Fruit fly (Drosophila melanogaster) whole organism, embryonic: ENCODE results near the gene CG4364.

Experiments
- CG10321 ChIP-seq: fragments of 200-800 bp; sonication (Bioruptor generic); IDR thresholded peaks from 2 replicates; pipeline ENCODE4 v1.3.6; 2022; ENCODE audit warnings: missing biosample characterization, missing genetic modification characterization
- CG10959 ChIP-seq: fragments of 200-800 bp; sonication (Bioruptor generic); IDR thresholded peaks from 2 replicates; pipeline ENCODE4 v1.3.6; 2022; ENCODE audit warnings: missing biosample characterization, missing genetic modification characterization
- CG12155 ChIP-seq: fragments of 200-800 bp; sonication (Bioruptor generic); optimal IDR thresholded peaks from 3 replicates; lab custom pipeline; 2016; ENCODE audit warnings: missing biosample characterization, missing genetic modification characterization
- CG12219 ChIP-seq: fragments of 200-800 bp; sonication (Bioruptor generic); optimal IDR thresholded peaks from 3 replicates; lab custom pipeline; 2018; ENCODE audit warnings: missing biosample characterization, mild to moderate bottlenecking, missing genetic modification characterization
- CG14667 ChIP-seq: fragments of 200-800 bp; sonication (Bioruptor generic); IDR thresholded peaks from 2 replicates; pipeline ENCODE4 v1.3.6; 2022; ENCODE audit warnings: missing biosample characterization, missing genetic modification characterization
- CG15514 ChIP-seq: fragments of 200-800 bp; sonication (Bioruptor generic); optimal IDR thresholded peaks from 3 replicates; lab custom pipeline; 2017; ENCODE audit warnings: missing biosample characterization, missing genetic modification characterization, mild to moderate bottlenecking, moderate library complexity, missing genetic modification reagents
- CG16779 ChIP-seq: fragments of 200-800 bp; sonication (Bioruptor generic); IDR thresholded peaks from 2 replicates; pipeline ENCODE4 v1.3.6; 2022; ENCODE audit warnings: missing biosample characterization, missing genetic modification characterization
- CG17829 ChIP-seq: fragments of 200-800 bp; optimal IDR thresholded peaks from 2 replicates; lab custom pipeline; 2019; ENCODE audit warnings: missing biosample characterization, mild to moderate bottlenecking, missing genetic modification characterization, moderate library complexity
- CG18599 ChIP-seq: fragments of 200-800 bp; sonication (Bioruptor generic); optimal IDR thresholded peaks from 3 replicates; lab custom pipeline; 2017; ENCODE audit warnings: missing biosample characterization, missing genetic modification characterization, mild to moderate bottlenecking, moderate library complexity, missing genetic modification reagents
- CG34224 ChIP-seq: fragments of 200-800 bp; sonication (Bioruptor generic); IDR thresholded peaks from 3 replicates; pipeline ENCODE4 v1.3.6; 2022; ENCODE audit warnings: missing biosample characterization, missing genetic modification characterization; ENCODE audit not compliant: partially characterized antibody
- CG3838 ChIP-seq: fragments of 200-800 bp; sonication (Bioruptor generic); optimal IDR thresholded peaks from 3 replicates; lab custom pipeline; 2016; ENCODE audit warnings: missing biosample characterization, missing genetic modification characterization
- CG3847 ChIP-seq: fragments of 200-800 bp; sonication (Bioruptor generic); IDR thresholded peaks from 2 replicates; pipeline ENCODE4 v1.3.6; 2022; ENCODE audit warnings: missing biosample characterization, missing genetic modification characterization
- CG6254 ChIP-seq: fragments of 200-800 bp; sonication (Bioruptor generic); optimal IDR thresholded peaks from 3 replicates; lab custom pipeline; 2017; ENCODE audit warnings: mild to moderate bottlenecking, missing biosample characterization, missing genetic modification reagents, missing genetic modification characterization
- CG6791 ChIP-seq: fragments of 200-800 bp; sonication (Bioruptor generic); IDR thresholded peaks from 3 replicates; pipeline ENCODE4 v1.3.6; 2022; ENCODE audit warnings: missing biosample characterization, missing genetic modification characterization; ENCODE audit not compliant: partially characterized antibody
- CG7372 ChIP-seq: fragments of 200-800 bp; sonication (Bioruptor generic); IDR thresholded peaks from 2 replicates; pipeline ENCODE4 v1.3.6; 2022; ENCODE audit warnings: missing biosample characterization, missing genetic modification characterization
- CG9797 ChIP-seq: fragments of 200-800 bp; sonication (Bioruptor generic); optimal IDR thresholded peaks from 3 replicates; lab custom pipeline; 2018; ENCODE audit warnings: missing biosample characterization, mild to moderate bottlenecking, missing genetic modification characterization
- Camta ChIP-seq: fragments of 200-800 bp; sonication (Bioruptor generic); optimal IDR thresholded peaks from 2 replicates; lab custom pipeline; 2016; ENCODE audit warnings: missing biosample characterization, missing genetic modification characterization
- E2f1 ChIP-seq: fragments of 200-800 bp; sonication (Bioruptor generic); IDR thresholded peaks from 2 replicates; pipeline ENCODE4 v1.3.6; 2022; ENCODE audit warnings: missing biosample characterization, missing genetic modification characterization
- Fer3 ChIP-seq: fragments of 200-800 bp; sonication (Bioruptor generic); optimal IDR thresholded peaks from 2 replicates; lab custom pipeline; 2018; ENCODE audit warnings: missing biosample characterization, mild to moderate bottlenecking, missing genetic modification characterization, moderate library complexity
- Hr78 ChIP-seq, 2 experiments: fragments of 200-800 bp in 1 of 2; fragments of >200 bp in 1 of 2; sonication (Bioruptor generic) in 1 of 2; optimal IDR thresholded peaks; 2 replicates each; lab custom pipeline; 2017 to 2019; ENCODE audit warnings: missing biosample characterization in 2 of 2, missing genetic modification characterization in 2 of 2, mild to moderate bottlenecking in 1 of 2, moderate library complexity in 1 of 2
- Lhr ChIP-seq: fragments of 200-800 bp; sonication (Bioruptor generic); optimal IDR thresholded peaks from 3 replicates; lab custom pipeline; 2017; ENCODE audit warnings: mild to moderate bottlenecking, missing biosample characterization, missing genetic modification reagents, missing genetic modification characterization
- Lim3 ChIP-seq: fragments of 200-800 bp; sonication (Bioruptor generic); IDR thresholded peaks from 2 replicates; pipeline ENCODE4 v1.3.6; 2022; ENCODE audit warnings: missing biosample characterization, missing genetic modification characterization
- Lpt ChIP-seq: fragments of >200 bp; optimal IDR thresholded peaks from 2 replicates; lab custom pipeline; 2018; ENCODE audit warnings: missing biosample characterization, missing genetic modification characterization
- Med ChIP-seq: fragments of 200-800 bp; sonication (Bioruptor generic); peaks from one replicate; lab custom pipeline; 2016; ENCODE audit warnings: missing biosample characterization, missing genetic modification characterization, mild to moderate bottlenecking, inconsistent platforms, moderate library complexity
- Spps ChIP-seq: fragments of 200-800 bp; sonication (Bioruptor generic); optimal IDR thresholded peaks from 2 replicates; lab custom pipeline; 2018; ENCODE audit warnings: missing biosample characterization, mild to moderate bottlenecking, missing genetic modification characterization
- ara ChIP-seq: fragments of 200-800 bp; sonication (Bioruptor generic); IDR thresholded peaks from 2 replicates; pipeline ENCODE4 v1.3.6; 2022; ENCODE audit warnings: missing biosample characterization, missing genetic modification characterization
- btn ChIP-seq: fragments of 200-800 bp; sonication (Bioruptor generic); optimal IDR thresholded peaks from 2 replicates; lab custom pipeline; 2016; ENCODE audit warnings: missing biosample characterization, missing genetic modification characterization
- chinmo ChIP-seq: fragments of 200-800 bp; sonication (Bioruptor generic); IDR thresholded peaks from 4 replicates; pipeline ENCODE4 v1.3.6; 2022; ENCODE audit warnings: missing biosample characterization, missing genetic modification characterization; ENCODE audit not compliant: partially characterized antibody
- chm ChIP-seq: fragments of 200-800 bp; sonication (Bioruptor generic); IDR thresholded peaks from 2 replicates; pipeline ENCODE4 v1.3.6; 2022; ENCODE audit warnings: missing biosample characterization, missing genetic modification characterization
- dysf ChIP-seq: fragments of 200-800 bp; sonication (Bioruptor generic); IDR thresholded peaks from 3 replicates; pipeline ENCODE4 v1.3.6; 2022; ENCODE audit warnings: missing biosample characterization, missing genetic modification characterization
- ems ChIP-seq: fragments of 200-800 bp; sonication (Bioruptor generic); optimal IDR thresholded peaks from 3 replicates; lab custom pipeline; 2016; ENCODE audit warnings: missing biosample characterization, missing genetic modification characterization
- eve ChIP-seq, 2 experiments: fragments of >200 bp; optimal IDR thresholded peaks; 2 replicates each; lab custom pipeline; 2017; ENCODE audit warnings: missing biosample characterization in 2 of 2, missing genetic modification characterization in 2 of 2
- exex ChIP-seq: fragments of 200-800 bp; sonication (Bioruptor generic); optimal IDR thresholded peaks from 4 replicates; lab custom pipeline; 2018; ENCODE audit warnings: missing biosample characterization, mild to moderate bottlenecking, missing genetic modification characterization, moderate library complexity
- fd64A ChIP-seq: fragments of 200-800 bp; sonication (Bioruptor generic); optimal IDR thresholded peaks from 3 replicates; lab custom pipeline; 2018; ENCODE audit warnings: missing biosample characterization, mild to moderate bottlenecking, missing genetic modification characterization
- gfzf ChIP-seq: fragments of 200-800 bp; sonication (Bioruptor generic); optimal IDR thresholded peaks from 2 replicates; lab custom pipeline; 2016; ENCODE audit warnings: missing biosample characterization, mild to moderate bottlenecking, missing genetic modification characterization, moderate library complexity
- her ChIP-seq: fragments of 200-800 bp; sonication (Bioruptor generic); optimal IDR thresholded peaks from 2 replicates; lab custom pipeline; 2016; ENCODE audit warnings: missing biosample characterization, missing genetic modification characterization
- hkb ChIP-seq, 2 experiments: fragments of 200-800 bp in 1 of 2; fragments of >200 bp in 1 of 2; sonication (Bioruptor generic) in 1 of 2; IDR thresholded peaks in 1 of 2; optimal IDR thresholded peaks in 1 of 2; 2 replicates each; pipeline versions ENCODE4 v1.3.6 to Lab custom; 2017 to 2022; ENCODE audit warnings: missing biosample characterization in 1 of 2, missing genetic modification characterization in 1 of 2
- insv ChIP-seq, 2 experiments: fragments of 200-800 bp; sonication (Bioruptor generic); optimal IDR thresholded peaks; 3 replicates each; lab custom pipeline; 2016 to 2018; ENCODE audit warnings: missing biosample characterization in 2 of 2, missing genetic modification characterization in 2 of 2
- klu ChIP-seq: fragments of 200-800 bp; sonication (Bioruptor generic); IDR thresholded peaks from 2 replicates; pipeline ENCODE4 v1.3.6; 2022; ENCODE audit warnings: missing biosample characterization, missing genetic modification characterization
- lab ChIP-seq: fragments of 200-800 bp; sonication (Bioruptor generic); optimal IDR thresholded peaks from 3 replicates; lab custom pipeline; 2017; ENCODE audit warnings: missing biosample characterization, missing genetic modification characterization, mild to moderate bottlenecking, moderate library complexity, missing genetic modification reagents
- otp ChIP-seq: fragments of 200-800 bp; sonication (Bioruptor generic); IDR thresholded peaks from 3 replicates; pipeline ENCODE4, ENCODE4 v1.3.6; 2022; ENCODE audit warnings: missing biosample characterization, missing genetic modification characterization
- salm ChIP-seq: fragments of 200-800 bp; sonication (Bioruptor generic); optimal IDR thresholded peaks from 2 replicates; lab custom pipeline; 2018; ENCODE audit warnings: missing biosample characterization, mild to moderate bottlenecking, missing genetic modification characterization
- sd ChIP-seq: fragments of 200-800 bp; sonication (Bioruptor generic); optimal IDR thresholded peaks from 3 replicates; lab custom pipeline; 2018; ENCODE audit warnings: missing biosample characterization, mild to moderate bottlenecking, missing genetic modification characterization, moderate library complexity
- slbo ChIP-seq: fragments of 200-800 bp; sonication (Bioruptor generic); IDR thresholded peaks from 2 replicates; pipeline ENCODE4 v1.3.6; 2022; ENCODE audit warnings: missing biosample characterization, missing genetic modification characterization
- tup ChIP-seq: fragments of 200-800 bp; sonication (Bioruptor generic); optimal IDR thresholded peaks from 2 replicates; lab custom pipeline; 2016; ENCODE audit warnings: missing biosample characterization, mild to moderate bottlenecking, missing genetic modification characterization, moderate library complexity
- twi ChIP-seq: fragments of 200-800 bp; optimal IDR thresholded peaks from 2 replicates; lab custom pipeline; 2019; ENCODE audit warnings: missing biosample characterization, mild to moderate bottlenecking, missing genetic modification characterization, moderate library complexity
- zen ChIP-seq: fragments of 200-800 bp; sonication (Bioruptor generic); optimal IDR thresholded peaks from 3 replicates; lab custom pipeline; 2018; ENCODE audit warnings: missing biosample characterization, mild to moderate bottlenecking, missing genetic modification characterization, moderate library complexity

CG4364 gene

dm6 chr2L:9757990-9758814 lies 47.1 kb upstream of the CG4364 start, which contains the start of gene zf30C (continued):
- TF ChIP-seq dysf (peak; percentile 82), Fer3 (tag; lab: Kevin White, UChicago) (peak; percentile 75), tup (GFP tag; lab: Kevin White, UChicago) (peak; percentile 79), CG3838 (GFP tag; lab: Kevin White, UChicago) (peak; percentile 55), Lhr (GFP tag; lab: Kevin White, UChicago) (peak; percentile 69), chm (GFP tag; lab: Robert Waterston, UW) (peak; percentile 90), CG12155 (GFP tag; lab: Kevin White, UChicago) (peak; percentile 100), her (peak; percentile 93), sd (tag; lab: Kevin White, UChicago) (no peak), CG10321 (GFP tag; lab: Robert Waterston, UW) (peak; percentile 57; the same call in 1 of the 2 replicates), Med (GFP tag; lab: Kevin White, UChicago) (peak; percentile 99), Lim3 (no peak), CG17829 (tag; lab: Kevin White, UChicago) (peak; percentile 82), CG12219 (peak; percentile 48), gfzf (GFP tag; lab: Kevin White, UChicago) (peak; percentile 22), salm (tag; lab: Kevin White, UChicago) (peak; percentile 29), E2f1 (GFP tag; lab: Robert Waterston, UW) (peak; percentile 82), chinmo (0 out of 4 replicates have a peak, but pooled peaks have one; percentile 22), hkb (optimal IDR thresholded peaks at IDR 0.05; lab: Kevin White, UChicago) (peak; percentile 74), hkb (GFP tag; IDR thresholded peaks at IDR 0.05; lab: Robert Waterston, UW) (peak; percentile 65), CG7372 (no peak), exex (tag; lab: Kevin White, UChicago) (peak; percentile 37), eve (GFP tag; optimal IDR thresholded peaks at IDR 0.05; lab: Kevin White, UChicago) (no peak), CG34224 (0 out of 3 replicates have a peak, but pooled peaks have one; percentile 10), Hr78 (GFP tag; optimal IDR thresholded peaks at IDR 0.05; lab: Kevin White, UChicago) (peak in 1 of 2 experiments; percentile 16), CG15514 (GFP tag; lab: Kevin White, UChicago) (peak; percentile 100), lab (peak; percentile 85), CG18599 (GFP tag; lab: Kevin White, UChicago) (peak; percentile 85), CG9797 (GFP tag; lab: Kevin White, UChicago) (peak; percentile 3), twi (tag; lab: Kevin White, UChicago) (peak; percentile 31), otp (GFP tag; lab: Robert Waterston, UW) (peak; percentile 84), fd64A (GFP tag; lab: Kevin White, UChicago) (peak; percentile 17), Lpt (no peak), CG3847 (GFP tag; lab: Robert Waterston, UW) (peak; percentile 86), klu (GFP tag; lab: Robert Waterston, UW) (peak; percentile 78), slbo (GFP tag; lab: Robert Waterston, UW) (peak; percentile 97), Spps (tag; lab: Kevin White, UChicago) (peak; percentile 5), zen (tag; lab: Kevin White, UChicago) (peak; percentile 78), Camta (GFP tag; lab: Kevin White, UChicago) (peak; percentile 84), CG6791 (GFP tag; lab: Robert Waterston, UW) (no peak), ara (GFP tag; lab: Robert Waterston, UW) (peak; percentile 83), CG6254 (GFP tag; lab: Kevin White, UChicago) (peak; percentile 59), btn (GFP tag; lab: Kevin White, UChicago) (peak; percentile 16), insv (GFP tag; optimal IDR thresholded peaks at IDR 0.05; lab: Kevin White, UChicago) (peak in 1 of 2 experiments; percentile 56), ems (peak; percentile 89), CG14667 (GFP tag; lab: Robert Waterston, UW) (peak; percentile 83), CG10959 (peak; percentile 54; the same call in 1 of the 2 replicates), CG16779 (GFP tag; lab: Robert Waterston, UW) (peak; percentile 54)
